Worm (Caenorhabditis elegans) whole organism, L1 larva: ENCODE measurements around the gene ifta-2.

Experiments
- C04F5.9 ChIP-seq: sonication (generic microtip); optimal IDR thresholded peaks from 2 replicates; lab custom pipeline; 2016; ENCODE audit warnings: missing genetic modification characterization, missing compliant biosample characterization
- Y116A8C.19 ChIP-seq: sonication (generic microtip); optimal IDR thresholded peaks from 2 replicates; lab custom pipeline; 2016; ENCODE audit warnings: missing compliant biosample characterization, missing genetic modification characterization, borderline replicate concordance
- aha-1 ChIP-seq: fragments of 150-350 bp; optimal IDR thresholded peaks from 2 replicates; lab custom pipeline; 2014; ENCODE audit warnings: missing biosample characterization, missing genetic modification characterization
- alr-1 ChIP-seq: fragments of 200-800 bp; sonication (Bioruptor generic); optimal IDR thresholded peaks from 2 replicates; lab custom pipeline; 2018; ENCODE audit warnings: borderline replicate concordance, mild to moderate bottlenecking, missing genetic modification characterization, missing compliant biosample characterization
- aly-2 ChIP-seq: fragments of 150-350 bp; optimal IDR thresholded peaks from 2 replicates; lab custom pipeline; 2014; ENCODE audit warnings: missing biosample characterization, missing genetic modification characterization
- ama-1 ChIP-seq: fragments of 150-350 bp; optimal IDR thresholded peaks from 2 replicates; lab custom pipeline; 2014
- blmp-1 ChIP-seq: fragments of 150-350 bp; optimal IDR thresholded peaks from 2 replicates; lab custom pipeline; 2014; ENCODE audit warnings: missing biosample characterization, missing genetic modification characterization
- ceh-63 ChIP-seq: fragments of 200-800 bp; sonication (Bioruptor generic); optimal IDR thresholded peaks from 2 replicates; lab custom pipeline; 2018; ENCODE audit warnings: mild to moderate bottlenecking, missing genetic modification characterization, missing compliant biosample characterization
- ceh-8 ChIP-seq: fragments of 200-800 bp; sonication (Bioruptor generic); optimal IDR thresholded peaks from 2 replicates; lab custom pipeline; 2018; ENCODE audit warnings: mild to moderate bottlenecking, missing genetic modification characterization, moderate library complexity, missing compliant biosample characterization
- ceh-90 ChIP-seq: sonication (generic microtip); optimal IDR thresholded peaks from 2 replicates; lab custom pipeline; 2016; ENCODE audit warnings: missing genetic modification characterization, missing compliant biosample characterization
- dpl-1 ChIP-seq, 3 experiments: fragments of 150-350 bp in 2 of 3; sonication (generic microtip) in 1 of 3; optimal IDR thresholded peaks; 2 replicates each; lab custom pipeline; 2014 to 2017; ENCODE audit warnings: missing biosample characterization in 3 of 3, missing genetic modification characterization in 3 of 3, missing genetic modification reagents in 3 of 3
- dsc-1 ChIP-seq: sonication (generic microtip); optimal IDR thresholded peaks from 2 replicates; lab custom pipeline; 2016; ENCODE audit warnings: mild to moderate bottlenecking, missing genetic modification characterization, missing compliant biosample characterization
- egl-13 ChIP-seq: sonication (generic microtip); optimal IDR thresholded peaks from 2 replicates; lab custom pipeline; 2016; ENCODE audit warnings: missing genotype, missing genetic modification reagents, missing genetic modification characterization, missing compliant biosample characterization
- egl-27 ChIP-seq, 2 experiments: fragments of 150-350 bp in 1 of 2; sonication (generic microtip); optimal IDR thresholded peaks; 3 replicates each; lab custom pipeline; 2017 to 2018; ENCODE audit warnings: missing biosample characterization in 2 of 2, missing genetic modification characterization in 2 of 2, missing genetic modification reagents in 2 of 2
- elt-3 ChIP-seq, 6 experiments: fragments of 150-350 bp in 1 of 6; sonication (generic microtip); optimal IDR thresholded peaks; 2 replicates each; lab custom pipeline; 2017 to 2018; ENCODE audit warnings: missing biosample characterization in 6 of 6, missing genetic modification characterization in 6 of 6, inconsistent platforms in 1 of 6
- fkh-10 ChIP-seq: sonication (generic microtip); optimal IDR thresholded peaks from 2 replicates; lab custom pipeline; 2017; ENCODE audit warnings: missing biosample characterization, missing genetic modification reagents, missing genetic modification characterization
- fkh-4 ChIP-seq: sonication (generic microtip); optimal IDR thresholded peaks from 2 replicates; lab custom pipeline; 2016; ENCODE audit warnings: missing compliant biosample characterization, missing genetic modification characterization, borderline replicate concordance
- fkh-8 ChIP-seq: sonication (generic microtip); optimal IDR thresholded peaks from 2 replicates; lab custom pipeline; 2016; ENCODE audit warnings: mild to moderate bottlenecking, missing genetic modification characterization, missing compliant biosample characterization
- fos-1 ChIP-seq: fragments of 150-350 bp; optimal IDR thresholded peaks from 2 replicates; lab custom pipeline; 2014; ENCODE audit warnings: missing biosample characterization, missing genetic modification characterization
- hpl-2 ChIP-seq: fragments of 150-350 bp; optimal IDR thresholded peaks from 2 replicates; lab custom pipeline; 2014; ENCODE audit warnings: missing biosample characterization, missing genetic modification reagents, missing genetic modification characterization
- jun-1 ChIP-seq: fragments of 150-350 bp; optimal IDR thresholded peaks from 2 replicates; lab custom pipeline; 2014; ENCODE audit warnings: missing biosample characterization, missing genetic modification reagents, missing genetic modification characterization
- lin-13 ChIP-seq: fragments of 150-350 bp; optimal IDR thresholded peaks from 2 replicates; lab custom pipeline; 2014; ENCODE audit warnings: missing biosample characterization, missing genetic modification reagents, missing genetic modification characterization
- lin-14 ChIP-seq: fragments of 200-800 bp; sonication (Bioruptor generic); optimal IDR thresholded peaks from 2 replicates; lab custom pipeline; 2018; ENCODE audit warnings: mild to moderate bottlenecking, missing genetic modification characterization, moderate library complexity, missing compliant biosample characterization
- lin-15B ChIP-seq: fragments of 150-350 bp; sonication (generic microtip); optimal IDR thresholded peaks from 3 replicates; lab custom pipeline; 2014; ENCODE audit warnings: missing biosample characterization, missing genetic modification characterization
- lin-39 ChIP-seq: fragments of 150-350 bp; optimal IDR thresholded peaks from 2 replicates; lab custom pipeline; 2014; ENCODE audit warnings: missing biosample characterization, missing genetic modification reagents, missing genetic modification characterization
- mab-9 ChIP-seq: fragments of 200-800 bp; sonication (Bioruptor generic); IDR thresholded peaks from 2 replicates; pipeline ENCODE4 v1.3.6; 2022; ENCODE audit warnings: missing genetic modification reagents, missing genetic modification characterization, missing compliant biosample characterization
- mdl-1 ChIP-seq, 2 experiments: fragments of 150-350 bp; optimal IDR thresholded peaks; 2 replicates each; lab custom pipeline; 2014 to 2017; ENCODE audit warnings: missing biosample characterization in 2 of 2, missing genetic modification characterization in 2 of 2, inconsistent platforms in 1 of 2
- mef-2 ChIP-seq: fragments of 150-350 bp; optimal IDR thresholded peaks from 2 replicates; lab custom pipeline; 2014; ENCODE audit warnings: missing biosample characterization, missing genetic modification characterization
- mep-1 ChIP-seq: fragments of 150-350 bp; optimal IDR thresholded peaks from 2 replicates; lab custom pipeline; 2014; ENCODE audit warnings: missing biosample characterization, missing genetic modification characterization
- nhr-11 ChIP-seq: fragments of 150-350 bp; optimal IDR thresholded peaks from 2 replicates; lab custom pipeline; 2014; ENCODE audit warnings: missing biosample characterization, missing genetic modification characterization
- nhr-19 ChIP-seq: fragments of 200-800 bp; sonication (Bioruptor generic); conservative IDR thresholded peaks from 2 replicates; pipeline ENCODE4 v1.3.6; 2022; ENCODE audit warnings: missing genetic modification characterization, missing compliant biosample characterization
- nhr-20 ChIP-seq: sonication (generic microtip); optimal IDR thresholded peaks from 2 replicates; lab custom pipeline; 2016; ENCODE audit warnings: mild to moderate bottlenecking, missing genetic modification characterization, missing compliant biosample characterization
- nhr-28 ChIP-seq: fragments of 150-350 bp; optimal IDR thresholded peaks from 2 replicates; lab custom pipeline; 2014; ENCODE audit warnings: missing biosample characterization, missing genetic modification characterization
- nhr-77 ChIP-seq: fragments of 150-350 bp; optimal IDR thresholded peaks from 2 replicates; lab custom pipeline; 2014; ENCODE audit warnings: missing biosample characterization, missing genetic modification characterization
- nhr-85 ChIP-seq: sonication (generic microtip); peaks from one replicate; lab custom pipeline; 2016; ENCODE audit warnings: missing genetic modification characterization, inconsistent platforms, missing compliant biosample characterization
- nhr-90 ChIP-seq: sonication (generic microtip); optimal IDR thresholded peaks from 2 replicates; lab custom pipeline; 2016; ENCODE audit warnings: mild to moderate bottlenecking, missing genetic modification characterization, missing compliant biosample characterization; ENCODE audit not compliant: poor library complexity
- pax-3 ChIP-seq: fragments of 200-800 bp; sonication (Bioruptor generic); optimal IDR thresholded peaks from 2 replicates; lab custom pipeline; 2018; ENCODE audit warnings: mild to moderate bottlenecking, missing genetic modification characterization, moderate library complexity, missing compliant biosample characterization
- rnt-1 ChIP-seq: sonication (generic microtip); optimal IDR thresholded peaks from 2 replicates; lab custom pipeline; 2016; ENCODE audit warnings: mild to moderate bottlenecking, missing genetic modification characterization, moderate library complexity, missing compliant biosample characterization
- skn-1 ChIP-seq: fragments of 150-350 bp; optimal IDR thresholded peaks from 2 replicates; lab custom pipeline; 2014; ENCODE audit warnings: missing biosample characterization, missing genetic modification characterization
- sox-4 ChIP-seq: sonication (generic microtip); optimal IDR thresholded peaks from 2 replicates; lab custom pipeline; 2016; ENCODE audit warnings: missing genetic modification characterization, missing compliant biosample characterization
- sptf-1 ChIP-seq: fragments of 150-350 bp; optimal IDR thresholded peaks from 2 replicates; lab custom pipeline; 2014; ENCODE audit warnings: missing biosample characterization, missing genetic modification characterization
- sup-37 ChIP-seq: fragments of 200-800 bp; sonication (Bioruptor generic); optimal IDR thresholded peaks from 2 replicates; lab custom pipeline; 2018; ENCODE audit warnings: mild to moderate bottlenecking, missing genetic modification characterization, missing compliant biosample characterization
- tbx-2 ChIP-seq: sonication (generic microtip); optimal IDR thresholded peaks from 2 replicates; lab custom pipeline; 2016; ENCODE audit warnings: missing genetic modification characterization, missing compliant biosample characterization
- unc-30 ChIP-seq: sonication (generic microtip); optimal IDR thresholded peaks from 2 replicates; lab custom pipeline; 2017; ENCODE audit warnings: missing biosample characterization, missing genetic modification characterization
- unc-86 ChIP-seq: sonication (generic microtip); optimal IDR thresholded peaks from 2 replicates; lab custom pipeline; 2016; ENCODE audit warnings: missing genetic modification characterization, missing compliant biosample characterization
- xbp-1 ChIP-seq: sonication (generic microtip); optimal IDR thresholded peaks from 2 replicates; lab custom pipeline; 2016; ENCODE audit warnings: missing genetic modification characterization, missing compliant biosample characterization
- zag-1 ChIP-seq: fragments of 150-350 bp; optimal IDR thresholded peaks from 2 replicates; lab custom pipeline; 2014; ENCODE audit warnings: missing biosample characterization, missing genetic modification characterization
- zip-4 ChIP-seq: fragments of 200-800 bp; sonication (Bioruptor generic); optimal IDR thresholded peaks from 2 replicates; lab custom pipeline; 2018; ENCODE audit warnings: mild to moderate bottlenecking, missing genetic modification characterization, moderate library complexity, missing compliant biosample characterization
- ztf-4 ChIP-seq: fragments of 150-350 bp; optimal IDR thresholded peaks from 2 replicates; lab custom pipeline; 2014; ENCODE audit warnings: missing biosample characterization, missing genetic modification characterization

Gene ifta-2

DNA sequence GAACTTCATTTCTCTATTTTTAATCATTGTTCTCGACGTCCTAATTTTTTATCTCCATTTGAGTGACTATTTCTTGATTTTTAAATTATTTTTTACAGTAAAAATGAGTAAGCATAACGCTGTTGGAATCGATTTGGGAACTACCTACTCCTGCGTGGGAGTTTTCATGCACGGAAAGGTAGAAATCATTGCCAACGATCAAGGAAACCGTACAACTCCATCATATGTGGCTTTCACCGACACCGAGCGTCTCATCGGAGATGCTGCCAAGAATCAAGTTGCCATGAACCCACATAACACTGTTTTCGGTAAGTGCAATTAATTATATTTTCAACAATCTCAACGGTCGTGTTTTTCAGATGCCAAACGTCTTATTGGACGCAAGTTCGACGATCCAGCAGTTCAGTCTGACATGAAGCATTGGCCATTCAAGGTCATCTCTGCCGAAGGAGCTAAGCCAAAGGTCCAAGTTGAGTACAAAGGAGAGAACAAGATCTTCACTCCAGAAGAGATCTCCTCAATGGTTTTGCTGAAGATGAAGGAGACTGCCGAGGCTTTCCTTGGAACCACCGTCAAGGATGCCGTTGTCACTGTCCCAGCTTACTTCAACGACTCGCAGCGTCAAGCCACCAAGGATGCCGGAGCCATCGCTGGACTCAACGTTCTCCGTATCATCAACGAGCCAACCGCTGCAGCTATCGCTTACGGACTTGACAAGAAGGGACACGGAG, 22.8 kb downstream of the ifta-2 start, which contains the start of gene hsp-1:
Gene hsp-1 (plus strand): TSS at position 99 of the 731 bp plus-strand sequence.
- TF ChIP-seq ceh-63 (GFP tag; lab: Kevin White, UChicago) (peak; percentile 71), skn-1 (tag; lab: Kevin White, UChicago) (peak; percentile 17), mab-9 (GFP tag; lab: Robert Waterston, UW) (peak; percentile 50; the same call in 1 of the 2 replicates), zag-1 (tag; lab: Kevin White, UChicago) (no peak), ama-1 (lab: Kevin White, UChicago) (peak; percentile 46), nhr-20 (tag; lab: Kevin White, UChicago) (no peak), dsc-1 (tag; lab: Kevin White, UChicago) (no peak)

DNA sequence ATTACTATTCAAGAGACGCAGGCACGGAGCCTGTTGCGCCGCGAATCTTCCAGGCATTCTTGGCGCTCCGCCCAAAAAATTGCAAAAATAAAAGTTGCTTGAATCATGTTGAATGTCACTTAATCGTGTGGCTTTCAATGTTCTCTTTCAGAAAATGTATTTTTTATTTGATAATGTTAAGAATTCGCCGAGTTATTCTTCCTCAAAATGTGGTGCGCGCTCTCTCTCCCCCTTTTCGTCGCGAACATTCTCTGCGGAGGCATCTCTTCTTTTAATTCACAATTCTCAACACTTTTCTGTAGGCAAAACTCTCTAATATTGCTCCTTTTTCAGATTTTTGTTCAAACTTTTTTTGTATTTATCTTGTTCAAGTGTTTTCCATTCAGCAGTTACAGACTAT, 23.5 kb downstream of the ifta-2 start:
- TF ChIP-seq nhr-28, result peak; percentile 56
- peak; percentile 97 for TF ChIP-seq sup-37 (GFP tag; lab: Kevin White, UChicago)
- TF ChIP-seq fkh-4 (tag; lab: Kevin White, UChicago), result peak; percentile 86
- TF ChIP-seq lin-39 (tag; lab: Kevin White, UChicago), result peak; percentile 91
- TF ChIP-seq mef-2 (tag; lab: Kevin White, UChicago), result peak; percentile 81
- peak; percentile 6 to 74 for TF ChIP-seq mdl-1 (tag; optimal IDR thresholded peaks at IDR 0.05; lab: Kevin White, UChicago)
- TF ChIP-seq nhr-19, result peak; percentile 96
- TF ChIP-seq aha-1, result peak; percentile 88
- TF ChIP-seq alr-1 (tag; lab: Kevin White, UChicago), result no peak
- TF ChIP-seq ceh-8 (GFP tag; lab: Kevin White, UChicago), result peak; percentile 96
- TF ChIP-seq nhr-77 (tag; lab: Kevin White, UChicago), result peak; percentile 98
- peak; percentile 99 for TF ChIP-seq unc-86 (tag; lab: Kevin White, UChicago)
- peak; percentile 99 for TF ChIP-seq pax-3 (tag; lab: Kevin White, UChicago)
- TF ChIP-seq egl-13 (tag; lab: Kevin White, UChicago), result peak; percentile 99
- TF ChIP-seq lin-15B, result peak; percentile 71
- TF ChIP-seq ceh-90, result peak; percentile 69
- peak; percentile 61 for TF ChIP-seq ama-1 (lab: Kevin White, UChicago)
- peak; percentile 92 for TF ChIP-seq aly-2 (tag; lab: Kevin White, UChicago)
- TF ChIP-seq ztf-4 (tag; lab: Kevin White, UChicago), result peak; percentile 95
- peak; percentile 100 for TF ChIP-seq fkh-8 (tag; lab: Kevin White, UChicago)
- TF ChIP-seq mep-1, result peak; percentile 95
- TF ChIP-seq lin-14, result peak; percentile 100
- peak; percentile 82 for TF ChIP-seq rnt-1 (tag; lab: Kevin White, UChicago)
- no peak for TF ChIP-seq Y116A8C.19 (tag; lab: Kevin White, UChicago)
- TF ChIP-seq nhr-11 (tag; lab: Kevin White, UChicago), result peak; percentile 96
- TF ChIP-seq jun-1, result peak; percentile 96
- peak; percentile 92 for TF ChIP-seq lin-13 (GFP tag; lab: Kevin White, UChicago)
- peak; percentile 91 for TF ChIP-seq zag-1 (tag; lab: Kevin White, UChicago)
- peak; percentile 98 for TF ChIP-seq nhr-90
- TF ChIP-seq elt-3 (tag; optimal IDR thresholded peaks at IDR 0.05; lab: Kevin White, UChicago), result peak; percentile 31 to 96 (median 66)
- peak; percentile 71 to 88 for TF ChIP-seq egl-27 (tag; optimal IDR thresholded peaks at IDR 0.05; lab: Kevin White, UChicago)
- peak; percentile 99 for TF ChIP-seq dsc-1 (tag; lab: Kevin White, UChicago)
- peak; percentile 98 for TF ChIP-seq tbx-2
- TF ChIP-seq dpl-1 (GFP tag; optimal IDR thresholded peaks at IDR 0.05; lab: Kevin White, UChicago), result peak; percentile 74 to 80 (median 77)
- TF ChIP-seq sptf-1 (tag; lab: Kevin White, UChicago), result no peak
- TF ChIP-seq blmp-1, result peak; percentile 80
- peak; percentile 94 for TF ChIP-seq hpl-2 (GFP tag; lab: Kevin White, UChicago)
- TF ChIP-seq zip-4 (GFP tag; lab: Kevin White, UChicago), result peak; percentile 95
- peak; percentile 98 for TF ChIP-seq xbp-1 (tag; lab: Kevin White, UChicago)
- TF ChIP-seq fos-1 (tag; lab: Kevin White, UChicago), result peak; percentile 94
- peak; percentile 93 for TF ChIP-seq sox-4 (tag; lab: Kevin White, UChicago)
- peak; percentile 91 for TF ChIP-seq C04F5.9 (tag; lab: Kevin White, UChicago)
- TF ChIP-seq fkh-10 (GFP tag; lab: Kevin White, UChicago), result peak; percentile 99
- peak; percentile 99 for TF ChIP-seq nhr-85
- no peak for TF ChIP-seq unc-30 (tag; lab: Kevin White, UChicago)
